Worm (Caenorhabditis elegans) whole organism, L1 larva: ENCODE measurements around the gene C05D12.7.

Experiments
- F16B12.6 ChIP-seq: fragments of 150-350 bp; optimal IDR thresholded peaks from 2 replicates; lab custom pipeline; 2014; ENCODE audit warnings: missing biosample characterization, missing genetic modification characterization
- aha-1 ChIP-seq: fragments of 150-350 bp; optimal IDR thresholded peaks from 2 replicates; lab custom pipeline; 2014; ENCODE audit warnings: missing biosample characterization, missing genetic modification characterization
- ama-1 ChIP-seq: fragments of 150-350 bp; optimal IDR thresholded peaks from 2 replicates; lab custom pipeline; 2014
- ceh-82 ChIP-seq, 3 experiments: fragments of 150-350 bp in 1 of 3; sonication (generic microtip) in 2 of 3; optimal IDR thresholded peaks; 2 replicates each; lab custom pipeline; 2014 to 2017; ENCODE audit warnings: missing biosample characterization in 3 of 3, missing genetic modification characterization in 3 of 3
- unc-62 ChIP-seq: fragments of 150-350 bp; optimal IDR thresholded peaks from 2 replicates; lab custom pipeline; 2014; ENCODE audit warnings: missing biosample characterization, missing genetic modification reagents, missing genetic modification characterization
- ztf-11 ChIP-seq, 2 experiments: sonication (generic microtip); optimal IDR thresholded peaks; 2 replicates each; lab custom pipeline; 2016 to 2017; ENCODE audit warnings: missing genetic modification characterization in 2 of 2, missing biosample characterization in 1 of 2, missing compliant biosample characterization in 1 of 2

DNA sequence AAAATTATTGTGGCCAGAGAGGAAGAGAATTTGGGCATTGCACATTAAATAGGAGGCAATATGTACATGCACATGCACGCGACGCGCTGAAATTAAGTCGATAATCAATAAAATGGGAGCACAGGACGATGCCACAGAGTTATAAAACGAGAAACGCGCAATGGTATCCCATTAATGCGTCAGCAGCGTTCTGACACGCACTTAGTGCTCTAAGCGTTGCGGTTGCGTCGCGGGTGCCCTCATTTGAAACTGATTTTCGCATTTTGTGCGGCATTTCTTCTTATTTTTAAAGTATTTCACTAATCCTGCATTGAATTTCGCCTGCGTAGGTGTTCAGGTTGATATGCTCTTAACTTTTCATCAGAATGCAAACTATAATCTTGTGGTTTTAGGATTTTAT is 43.1 kb downstream of the C05D12.7 start, which contains the start of gene rsp-1:
- no peak for TF ChIP-seq ama-1 (lab: Kevin White, UChicago)
- TF ChIP-seq ztf-11 (tag; optimal IDR thresholded peaks at IDR 0.05; lab: Kevin White, UChicago) = peak in 1 of 2 experiments; percentile 71
- peak; percentile 17 for TF ChIP-seq aha-1 (tag; lab: Kevin White, UChicago)
- peak; percentile 92 to 95 (median 94) for TF ChIP-seq ceh-82 (tag; optimal IDR thresholded peaks at IDR 0.05; lab: Kevin White, UChicago)
- no peak for TF ChIP-seq unc-62 (GFP tag; lab: Kevin White, UChicago)
- peak; percentile 69 for TF ChIP-seq F16B12.6 (tag; lab: Kevin White, UChicago)
